Worm (Caenorhabditis elegans) whole organism, young adult: Measurements from ENCODE around the gene srw-6.

Experiments used
- B0035.1 ChIP-seq: sonication (generic microtip); optimal IDR thresholded peaks from 2 replicates; lab custom pipeline; 2016; ENCODE audit warnings: missing genetic modification characterization, mild to moderate bottlenecking, missing compliant biosample characterization, missing genotype, missing genetic modification reagents
- B0261.1 ChIP-seq: sonication (generic microtip); optimal IDR thresholded peaks from 2 replicates; lab custom pipeline; 2016; ENCODE audit warnings: mild to moderate bottlenecking, missing genetic modification characterization, moderate library complexity, missing compliant biosample characterization
- F37B4.10 ChIP-seq: fragments of 200-800 bp; sonication (Bioruptor generic); IDR thresholded peaks from 2 replicates; pipeline ENCODE4 v1.3.6; 2022; ENCODE audit warnings: missing genetic modification characterization, missing compliant biosample characterization
- F39B2.1 ChIP-seq: fragments of 200-800 bp; sonication (Bioruptor generic); IDR thresholded peaks from 2 replicates; pipeline ENCODE4 v1.3.6; 2022; ENCODE audit warnings: missing genetic modification reagents, missing genetic modification characterization, missing compliant biosample characterization
- K11D2.4 ChIP-seq: fragments of 200-800 bp; sonication (Bioruptor generic); IDR thresholded peaks from 2 replicates; pipeline ENCODE4 v1.3.6; 2022; ENCODE audit warnings: missing genetic modification reagents, missing genetic modification characterization, missing compliant biosample characterization
- K12H6.12 ChIP-seq: fragments of 200-800 bp; sonication (Bioruptor generic); optimal IDR thresholded peaks from 2 replicates; lab custom pipeline; 2018; ENCODE audit warnings: mild to moderate bottlenecking, missing genetic modification characterization, missing compliant biosample characterization
- T07F8.4 ChIP-seq: sonication (generic microtip); optimal IDR thresholded peaks from 2 replicates; lab custom pipeline; 2016; ENCODE audit warnings: mild to moderate bottlenecking, missing genetic modification characterization, moderate library complexity, missing compliant biosample characterization
- Y53G8AR.9 ChIP-seq: fragments of 200-800 bp; sonication (Bioruptor generic); conservative IDR thresholded peaks from 2 replicates; pipeline ENCODE4 v1.3.6; 2022; ENCODE audit warnings: missing genetic modification reagents, missing genetic modification characterization, missing compliant biosample characterization
- Y95B8A.8 ChIP-seq: fragments of 200-800 bp; sonication (Bioruptor generic); IDR thresholded peaks from 2 replicates; pipeline ENCODE4 v1.3.6; 2022; ENCODE audit warnings: missing genetic modification reagents, missing genetic modification characterization, missing compliant biosample characterization
- ZK185.1 ChIP-seq: sonication (generic microtip); optimal IDR thresholded peaks from 2 replicates; lab custom pipeline; 2016; ENCODE audit warnings: mild to moderate bottlenecking, missing genetic modification characterization, missing compliant biosample characterization; ENCODE audit not compliant: poor library complexity, severe bottlenecking
- ama-1 ChIP-seq, 3 experiments: fragments of 150-350 bp in 1 of 3; sonication (generic microtip) in 2 of 3; optimal IDR thresholded peaks; 2 replicates each; lab custom pipeline; 2014 to 2018; ENCODE audit warnings: missing biosample characterization in 2 of 3, missing genetic modification characterization in 2 of 3, missing genetic modification reagents in 2 of 3
- atf-7 ChIP-seq: sonication (generic microtip); optimal IDR thresholded peaks from 2 replicates; lab custom pipeline; 2017; ENCODE audit warnings: mild to moderate bottlenecking, missing genetic modification characterization, missing compliant biosample characterization
- athp-1 ChIP-seq: sonication (generic microtip); optimal IDR thresholded peaks from 2 replicates; lab custom pipeline; 2017; ENCODE audit warnings: mild to moderate bottlenecking, missing genetic modification characterization, missing compliant biosample characterization
- attf-5 ChIP-seq: fragments of 200-800 bp; sonication (Bioruptor generic); optimal IDR thresholded peaks from 2 replicates; lab custom pipeline; 2018; ENCODE audit warnings: mild to moderate bottlenecking, missing genetic modification characterization, missing compliant biosample characterization
- cebp-1 ChIP-seq, 2 experiments: fragments of 200-800 bp in 1 of 2; sonication (Bioruptor generic) in 1 of 2; sonication (generic microtip) in 1 of 2; IDR thresholded peaks in 1 of 2; optimal IDR thresholded peaks in 1 of 2; 2 replicates each; pipeline versions ENCODE4 v1.3.6 to Lab custom; 2017 to 2022; ENCODE audit warnings: missing compliant biosample characterization in 2 of 2, missing genetic modification characterization in 2 of 2, mild to moderate bottlenecking in 1 of 2, missing genetic modification reagents in 1 of 2, moderate library complexity in 1 of 2
- ceh-27 ChIP-seq: fragments of 200-800 bp; sonication (Bioruptor generic); optimal IDR thresholded peaks from 2 replicates; lab custom pipeline; 2018; ENCODE audit warnings: mild to moderate bottlenecking, missing genetic modification characterization, moderate library complexity, missing compliant biosample characterization
- ceh-40 ChIP-seq: fragments of 200-800 bp; sonication (Bioruptor generic); IDR thresholded peaks from 2 replicates; pipeline ENCODE4 v1.3.6; 2022; ENCODE audit warnings: missing genetic modification characterization, missing compliant biosample characterization
- ceh-58 ChIP-seq: fragments of 200-800 bp; sonication (Bioruptor generic); IDR thresholded peaks from 2 replicates; pipeline ENCODE4 v1.3.6; 2022; ENCODE audit warnings: missing genetic modification characterization, missing compliant biosample characterization
- efl-1 ChIP-seq: fragments of 150-350 bp; optimal IDR thresholded peaks from 2 replicates; lab custom pipeline; 2014; ENCODE audit warnings: missing biosample characterization, missing genetic modification reagents, missing genetic modification characterization
- ets-4 ChIP-seq: fragments of 200-800 bp; sonication (Bioruptor generic); optimal IDR thresholded peaks from 2 replicates; lab custom pipeline; 2018; ENCODE audit warnings: mild to moderate bottlenecking, missing genetic modification characterization, missing compliant biosample characterization
- fkh-3 ChIP-seq: sonication (generic microtip); optimal IDR thresholded peaks from 2 replicates; lab custom pipeline; 2016; ENCODE audit warnings: mild to moderate bottlenecking, missing genetic modification characterization, missing compliant biosample characterization
- lin-35 ChIP-seq, 3 experiments: fragments of 150-350 bp in 2 of 3; sonication (generic microtip) in 1 of 3; optimal IDR thresholded peaks; 2 replicates each; lab custom pipeline; 2014 to 2018; ENCODE audit warnings: missing biosample characterization in 3 of 3, missing genetic modification characterization in 3 of 3, missing genetic modification reagents in 3 of 3
- lin-54 ChIP-seq: fragments of 200-800 bp; sonication (Bioruptor generic); optimal IDR thresholded peaks from 2 replicates; lab custom pipeline; 2018; ENCODE audit warnings: mild to moderate bottlenecking, missing genetic modification characterization, missing compliant biosample characterization
- lsl-1 ChIP-seq: fragments of 200-800 bp; sonication (Bioruptor generic); optimal IDR thresholded peaks from 2 replicates; lab custom pipeline; 2018; ENCODE audit warnings: mild to moderate bottlenecking, missing genetic modification characterization, moderate library complexity, missing compliant biosample characterization
- nfya-2 ChIP-seq: fragments of 200-800 bp; sonication (Bioruptor generic); IDR thresholded peaks from 2 replicates; pipeline ENCODE4 v1.3.6; 2022; ENCODE audit warnings: missing genetic modification reagents, missing genetic modification characterization, missing compliant biosample characterization
- nfyb-1 ChIP-seq: fragments of 200-800 bp; sonication (Bioruptor generic); IDR thresholded peaks from 2 replicates; pipeline ENCODE4 v1.3.6; 2022; ENCODE audit warnings: missing genetic modification reagents, missing genetic modification characterization, missing compliant biosample characterization
- nhr-179 ChIP-seq: sonication (generic microtip); optimal IDR thresholded peaks from 2 replicates; lab custom pipeline; 2016; ENCODE audit warnings: mild to moderate bottlenecking, missing genetic modification characterization, missing compliant biosample characterization
- nhr-27 ChIP-seq: fragments of 200-800 bp; sonication (Bioruptor generic); optimal IDR thresholded peaks from 2 replicates; lab custom pipeline; 2018; ENCODE audit warnings: mild to moderate bottlenecking, missing genetic modification characterization, moderate library complexity, missing compliant biosample characterization
- nhr-80 ChIP-seq: sonication (generic microtip); optimal IDR thresholded peaks from 2 replicates; lab custom pipeline; 2016; ENCODE audit warnings: missing genetic modification characterization, missing compliant biosample characterization
- nhr-90 ChIP-seq: sonication (generic microtip); optimal IDR thresholded peaks from 2 replicates; lab custom pipeline; 2016; ENCODE audit warnings: missing genotype, mild to moderate bottlenecking, missing genetic modification characterization, missing compliant biosample characterization
- pbrm-1 ChIP-seq: fragments of 200-800 bp; sonication (Bioruptor generic); IDR thresholded peaks from 2 replicates; pipeline ENCODE4 v1.3.6; 2022; ENCODE audit warnings: missing genetic modification reagents, missing genetic modification characterization, missing compliant biosample characterization
- pha-4 ChIP-seq: fragments of 150-350 bp; sonication (generic microtip); optimal IDR thresholded peaks from 2 replicates; lab custom pipeline; 2014; ENCODE audit warnings: missing biosample characterization, missing genetic modification reagents, missing genetic modification characterization
- snpc-3.4 ChIP-seq: sonication (generic microtip); optimal IDR thresholded peaks from 2 replicates; lab custom pipeline; 2017; ENCODE audit warnings: missing genetic modification characterization, mild to moderate bottlenecking, missing compliant biosample characterization, antibody characterized with exemption, moderate library complexity, missing genotype, missing genetic modification reagents
- sptf-2 ChIP-seq: fragments of 200-800 bp; sonication (Bioruptor generic); optimal IDR thresholded peaks from 2 replicates; lab custom pipeline; 2018; ENCODE audit warnings: mild to moderate bottlenecking, missing genetic modification characterization, missing compliant biosample characterization
- tbp1 ChIP-seq: fragments of 200-800 bp; sonication (Bioruptor generic); optimal IDR thresholded peaks from 2 replicates; lab custom pipeline; 2018; ENCODE audit warnings: mild to moderate bottlenecking, missing genetic modification characterization, missing compliant biosample characterization
- unc-62 ChIP-seq: fragments of 150-350 bp; optimal IDR thresholded peaks from 2 replicates; lab custom pipeline; 2014; ENCODE audit warnings: missing biosample characterization, missing genetic modification reagents, missing genetic modification characterization
- xnd-1 ChIP-seq: sonication (generic microtip); optimal IDR thresholded peaks from 2 replicates; lab custom pipeline; 2016; ENCODE audit warnings: missing genotype, missing genetic modification reagents, missing genetic modification characterization, missing compliant biosample characterization
- zfh-2 ChIP-seq: fragments of 200-800 bp; sonication (Bioruptor generic); conservative IDR thresholded peaks from 2 replicates; pipeline ENCODE4 v1.3.6; 2022; ENCODE audit warnings: missing genetic modification reagents, missing genetic modification characterization, missing compliant biosample characterization
- zim-3 ChIP-seq: sonication (generic microtip); optimal IDR thresholded peaks from 2 replicates; lab custom pipeline; 2017; ENCODE audit warnings: mild to moderate bottlenecking, missing genetic modification characterization, moderate library complexity, missing compliant biosample characterization
- ztf-28 ChIP-seq: fragments of 200-800 bp; sonication (Bioruptor generic); IDR thresholded peaks from 2 replicates; pipeline ENCODE4 v1.3.6; 2022; ENCODE audit warnings: missing genetic modification reagents, missing genetic modification characterization, missing compliant biosample characterization

srw-6 gene

DNA sequence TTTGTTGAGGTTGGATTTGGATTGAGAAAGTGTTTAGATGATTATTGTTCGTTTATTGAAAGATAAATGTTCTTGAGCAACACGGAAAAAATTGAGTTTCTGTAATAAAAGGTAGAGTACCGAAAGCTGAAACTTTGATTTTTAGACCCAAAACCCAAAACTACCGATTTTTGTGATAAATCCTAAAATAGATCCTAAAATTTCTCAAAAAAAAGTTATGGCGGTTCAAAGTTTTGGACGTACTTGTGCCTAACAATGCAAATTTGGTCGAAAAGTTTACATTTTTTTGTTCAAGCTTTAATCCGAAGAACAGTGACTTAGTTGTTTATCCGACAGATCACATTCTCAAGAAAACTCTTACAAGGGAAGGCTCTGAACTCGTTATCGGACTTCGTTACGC, 38.8 kb downstream of the srw-6 start, which contains the start of gene nhr-185:
Gene nhr-185, minus strand, starts transcription at position 101 of the 400 bp plus-strand sequence.
- TF ChIP-seq athp-1 (no peak), lsl-1 (GFP tag; lab: Kevin White, UChicago) (no peak), B0261.1 (tag; lab: Kevin White, UChicago) (no peak)
- TF ChIP-seq, all 124 proteins: peak for 0

DNA sequence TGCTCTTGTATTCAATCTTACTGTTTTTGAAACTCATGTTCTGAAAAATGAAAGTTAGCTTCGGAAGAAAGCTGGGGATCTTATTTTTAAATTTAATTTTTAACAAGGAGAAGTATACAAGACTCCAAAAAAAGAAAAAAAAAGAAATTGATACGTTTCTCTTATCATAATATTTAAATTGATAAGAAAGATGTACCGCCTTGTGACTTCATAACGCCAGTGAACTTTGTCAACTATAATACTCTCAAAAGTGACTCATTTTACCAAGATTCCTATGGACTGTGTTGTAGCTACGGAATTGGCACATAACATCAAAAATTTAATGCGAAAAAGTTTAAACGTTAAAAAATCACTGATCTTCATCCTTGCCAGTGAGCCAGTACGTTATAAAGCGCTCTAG, 43.3 kb downstream of the srw-6 start:
- TF ChIP-seq efl-1 (GFP tag; lab: Kevin White, UChicago): no peak
- TF ChIP-seq lin-35 (GFP tag; optimal IDR thresholded peaks at IDR 0.05; lab: Kevin White, UChicago): no peak
- peak; percentile 64 for TF ChIP-seq nhr-80 (tag; lab: Kevin White, UChicago)
- TF ChIP-seq nhr-179 (tag; lab: Kevin White, UChicago): no peak
- no peak for TF ChIP-seq atf-7
- no peak for TF ChIP-seq nhr-27
- no peak for TF ChIP-seq fkh-3 (tag; lab: Kevin White, UChicago)
- TF ChIP-seq, all 124 proteins: peak for 1

DNA sequence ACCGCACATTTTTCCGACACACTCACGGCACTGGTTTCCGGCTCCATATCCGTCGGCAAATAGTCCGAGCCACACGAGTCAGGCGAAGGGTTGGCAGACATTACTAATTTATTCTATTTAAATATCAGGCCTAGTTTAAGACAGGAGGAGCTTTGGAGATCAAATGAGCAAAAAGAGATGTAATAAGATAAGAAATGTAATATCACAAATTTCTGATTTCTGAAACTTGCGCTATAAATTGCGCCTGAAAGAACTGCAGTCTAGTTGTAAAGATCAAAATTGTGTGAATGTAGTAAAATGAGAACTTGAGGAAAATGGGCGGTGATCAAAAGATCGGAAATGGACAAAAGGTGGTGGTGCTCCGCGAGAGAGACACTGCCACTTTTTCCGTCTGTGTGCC, 46.4 kb downstream of the srw-6 start, which contains the start of gene nhr-186:
Gene nhr-186, minus strand, starts transcription at position 101 of the 400 bp plus-strand sequence.
- no peak for TF ChIP-seq B0261.1 (tag; lab: Kevin White, UChicago)
- no peak for TF ChIP-seq K12H6.12 (tag; lab: Kevin White, UChicago)
- no peak for TF ChIP-seq ztf-28 (GFP tag; lab: Robert Waterston, UW)
- TF ChIP-seq lin-35 (GFP tag; optimal IDR thresholded peaks at IDR 0.05; lab: Kevin White, UChicago): no peak
- TF ChIP-seq lin-54 (GFP tag; lab: Kevin White, UChicago): no peak
- no peak for TF ChIP-seq B0035.1 (tag; lab: Kevin White, UChicago)
- TF ChIP-seq efl-1 (GFP tag; lab: Kevin White, UChicago): no peak
- TF ChIP-seq xnd-1 (tag; lab: Kevin White, UChicago): no peak
- no peak for TF ChIP-seq K11D2.4 (GFP tag; lab: Robert Waterston, UW)
- no peak for TF ChIP-seq ets-4 (GFP tag; lab: Kevin White, UChicago)
- TF ChIP-seq zfh-2: no peak
- TF ChIP-seq zim-3 (tag; lab: Kevin White, UChicago): no peak
- no peak for TF ChIP-seq ama-1 (optimal IDR thresholded peaks at IDR 0.05; lab: Kevin White, UChicago)
- no peak for TF ChIP-seq ama-1 (GFP tag; optimal IDR thresholded peaks at IDR 0.05; lab: Kevin White, UChicago)
- TF ChIP-seq snpc-3.4 (tag; lab: Kevin White, UChicago): no peak
- no peak for TF ChIP-seq attf-5 (GFP tag; lab: Kevin White, UChicago)
- no peak for TF ChIP-seq nfyb-1 (GFP tag; lab: Robert Waterston, UW)
- no peak for TF ChIP-seq sptf-2 (GFP tag; lab: Kevin White, UChicago)
- TF ChIP-seq, all 124 proteins: peak for 0

DNA sequence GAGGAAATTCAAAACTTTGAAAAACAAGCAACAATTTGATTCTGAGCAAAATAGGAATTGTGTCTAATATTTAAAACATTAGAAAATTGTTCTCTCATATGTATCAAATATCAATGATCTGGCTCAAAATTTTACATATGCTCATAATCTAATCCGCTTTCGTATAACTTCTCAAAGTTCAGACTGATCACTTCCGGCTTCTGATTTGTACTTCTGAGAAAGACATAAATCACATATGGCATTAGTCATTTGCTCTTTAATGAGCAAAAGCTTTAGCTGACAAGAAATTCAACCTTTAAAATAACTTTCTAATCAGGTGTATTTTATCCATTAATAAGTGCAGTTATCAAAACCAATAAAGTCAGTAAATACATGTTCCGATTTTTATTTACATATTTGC, 47.5 kb downstream of the srw-6 start:
- no peak for TF ChIP-seq tbp1 (GFP tag; lab: Kevin White, UChicago)
- TF ChIP-seq F39B2.1 (GFP tag; lab: Robert Waterston, UW): no peak
- TF ChIP-seq pbrm-1 (GFP tag; lab: Robert Waterston, UW): no peak
- TF ChIP-seq ceh-27: no peak
- no peak for TF ChIP-seq Y53G8AR.9 (GFP tag; lab: Robert Waterston, UW)
- TF ChIP-seq F37B4.10 (GFP tag; lab: Robert Waterston, UW): no peak
- TF ChIP-seq Y95B8A.8: no peak
- TF ChIP-seq, all 124 proteins: peak for 0

DNA sequence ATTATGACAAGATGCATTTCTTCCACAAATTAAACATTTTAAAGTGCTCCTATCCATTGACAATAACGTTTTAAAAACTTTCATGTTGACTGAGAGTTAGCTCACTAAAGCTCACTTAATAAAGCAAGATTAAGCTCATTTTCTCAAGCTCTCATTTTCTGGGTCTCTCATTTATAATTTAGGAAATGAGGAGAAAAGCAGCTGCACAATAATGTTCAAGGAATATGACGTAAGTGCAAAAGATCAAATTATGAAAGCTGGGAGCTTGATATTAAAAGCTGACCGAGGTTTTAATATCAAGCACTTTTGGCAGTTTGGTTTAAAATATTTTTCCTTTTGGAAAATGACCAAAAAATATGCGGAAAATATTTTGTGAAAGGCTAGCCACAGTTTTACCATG, 49.3 kb downstream of the srw-6 start, which contains the start of gene nhr-188:
Gene nhr-188, minus strand, starts transcription at position 84 of the 400 bp plus-strand sequence.
- no peak for TF ChIP-seq ZK185.1
- no peak for TF ChIP-seq nfya-2 (GFP tag; lab: Robert Waterston, UW)
- no peak for TF ChIP-seq ceh-58 (GFP tag; lab: Robert Waterston, UW)
- no peak for TF ChIP-seq T07F8.4
- TF ChIP-seq nhr-90 (tag; lab: Kevin White, UChicago): no peak
- no peak for TF ChIP-seq ceh-40
- TF ChIP-seq unc-62 (GFP tag; lab: Kevin White, UChicago): no peak
- no peak for TF ChIP-seq cebp-1 (GFP tag; IDR thresholded peaks at IDR 0.05; lab: Robert Waterston, UW)
- TF ChIP-seq cebp-1 (tag; optimal IDR thresholded peaks at IDR 0.05; lab: Kevin White, UChicago): no peak
- no peak for TF ChIP-seq pha-4
- no peak for TF ChIP-seq nfyb-1 (GFP tag; lab: Robert Waterston, UW)
